Fruit fly (Drosophila melanogaster): Measurements from ENCODE around the gene BORCS6.

The BORCS6 gene

dm6 chr3L:531280-531853, 9.3 kb upstream of the BORCS6 start:
- TF ChIP-seq CG17801 (GFP tag; optimal IDR thresholded peaks at IDR 0.05; ENCODE audit: partially characterized antibody): no peak

dm6 chr3L:533807-534206, 6.8 kb upstream of the BORCS6 start:
- no peak for TF ChIP-seq CG17801 (GFP tag; optimal IDR thresholded peaks at IDR 0.05; ENCODE audit: partially characterized antibody)

dm6 chr3L:536104-536503, 4.5 kb upstream of the BORCS6 start:
- TF ChIP-seq CG17801 (GFP tag; optimal IDR thresholded peaks at IDR 0.05; ENCODE audit: partially characterized antibody): no peak

dm6 chr3L:539383-540088, 1.1 kb upstream of the BORCS6 start:
- peak; percentile 70 for TF ChIP-seq CG17801 (GFP tag; optimal IDR thresholded peaks at IDR 0.05; ENCODE audit: partially characterized antibody)

- no peak for TF ChIP-seq CG17801 (GFP tag; optimal IDR thresholded peaks at IDR 0.05; ENCODE audit: partially characterized antibody)
Observed at dm6 chr3L:540089-540407, 603 bp upstream of the BORCS6 start.

dm6 chr3L:542863-543635, 2.4 kb downstream of the BORCS6 start, which contains the start of the genes Cypl and Hipk:
Gene Cypl (minus strand): TSS chr3L:542931.
Gene Hipk (plus strand): TSS chr3L:543060.
- TF ChIP-seq CG17801 (GFP tag; optimal IDR thresholded peaks at IDR 0.05; ENCODE audit: partially characterized antibody): peak; percentile 62

dm6 chr3L:544203-544602, 3.6 kb downstream of the BORCS6 start:
- TF ChIP-seq CG17801 (GFP tag; optimal IDR thresholded peaks at IDR 0.05; ENCODE audit: partially characterized antibody): no peak

- no peak for TF ChIP-seq CG17801 (GFP tag; optimal IDR thresholded peaks at IDR 0.05; ENCODE audit: partially characterized antibody)
Observed at dm6 chr3L:545512-546161, 5.0 kb downstream of the BORCS6 start.

dm6 chr3L:546819-547441, 6.3 kb downstream of the BORCS6 start:
- peak; percentile 65 for TF ChIP-seq CG17801 (GFP tag; optimal IDR thresholded peaks at IDR 0.05; ENCODE audit: partially characterized antibody)

dm6 chr3L:548304-549198, 7.9 kb downstream of the BORCS6 start:
- peak; percentile 38 for TF ChIP-seq CG17801 (GFP tag; optimal IDR thresholded peaks at IDR 0.05; ENCODE audit: partially characterized antibody)

dm6 chr3L:550082-550827, 9.6 kb downstream of the BORCS6 start:
- TF ChIP-seq CG17801 (GFP tag; optimal IDR thresholded peaks at IDR 0.05; ENCODE audit: partially characterized antibody): no peak

- no peak for TF ChIP-seq CG17801 (GFP tag; optimal IDR thresholded peaks at IDR 0.05; ENCODE audit: partially characterized antibody)
Observed at dm6 chr3L:550828-551094, 10.1 kb downstream of the BORCS6 start.

dm6 chr3L:551844-552243, 11.2 kb downstream of the BORCS6 start:
- no peak for TF ChIP-seq CG17801 (GFP tag; optimal IDR thresholded peaks at IDR 0.05; ENCODE audit: partially characterized antibody)

- TF ChIP-seq CG17801 (GFP tag; optimal IDR thresholded peaks at IDR 0.05; ENCODE audit: partially characterized antibody): no peak
Observed at dm6 chr3L:552446-552845, 11.8 kb downstream of the BORCS6 start.
